Worm (Caenorhabditis elegans): Measurements from ENCODE around the gene K01G12.3.

The K01G12.3 gene

ce11 chrIV:14224912-14225311 lies 31.6 kb downstream of the K01G12.3 start (continued):
- peak in 1 of 2 experiments; percentile 15 for TF ChIP-seq mdl-1 (tag; optimal IDR thresholded peaks at IDR 0.05)
- peak; percentile 49 for TF ChIP-seq snpc-4 (tag; optimal IDR thresholded peaks at IDR 0.05)
- peak; percentile 36 for TF ChIP-seq lir-3 (tag; optimal IDR thresholded peaks at IDR 0.05)
- TF ChIP-seq daf-16 (GFP tag; optimal IDR thresholded peaks at IDR 0.05), result peak; percentile 45 to 56
- TF ChIP-seq daf-16 (tag; optimal IDR thresholded peaks at IDR 0.05), result peak; percentile 42
- peak; percentile 28 for TF ChIP-seq T20F7.1 (GFP tag; optimal IDR thresholded peaks at IDR 0.05)
- no peak for TF ChIP-seq pqm-1 (tag; optimal IDR thresholded peaks at IDR 0.05)
- peak; percentile 34 for TF ChIP-seq mxl-3 (GFP tag; optimal IDR thresholded peaks at IDR 0.05)
- TF ChIP-seq nhr-42 (GFP tag; IDR thresholded peaks at IDR 0.05), result peak; percentile 59; the same call in 1 of the 2 replicates
- TF ChIP-seq ceh-82 (tag; optimal IDR thresholded peaks at IDR 0.05), result no peak
- peak; percentile 64; the same call in 1 of the 2 replicates for TF ChIP-seq Y48G9A.11 (GFP tag; IDR thresholded peaks at IDR 0.05)

ce11 chrIV:14227138-14227537 lies 33.8 kb downstream of the K01G12.3 start:
- TF ChIP-seq ceh-28 (tag; optimal IDR thresholded peaks at IDR 0.05) (no peak), lsy-2 (tag; optimal IDR thresholded peaks at IDR 0.05) (no peak), ceh-44 (GFP tag; IDR thresholded peaks at IDR 0.05) (no peak), zfp-3 (GFP tag; conservative IDR thresholded peaks at IDR 0.05) (no peak), Y105C5A.15 (GFP tag; IDR thresholded peaks at IDR 0.05) (no peak), zfp-2 (tag; optimal IDR thresholded peaks at IDR 0.05) (no peak), unc-62 (GFP tag; optimal IDR thresholded peaks at IDR 0.05 in 1 of 2) (peak in 1 of 2 experiments; percentile 93), unc-62 (tag; optimal IDR thresholded peaks at IDR 0.05) (no peak), dmd-8 (GFP tag; IDR thresholded peaks at IDR 0.05) (no peak), lin-1 (GFP tag; IDR thresholded peaks at IDR 0.05) (no peak), aly-2 (tag; optimal IDR thresholded peaks at IDR 0.05) (no peak), lin-13 (GFP tag; optimal IDR thresholded peaks at IDR 0.05) (no peak), vab-7 (GFP tag; IDR thresholded peaks at IDR 0.05) (no peak), nhr-77 (tag; optimal IDR thresholded peaks at IDR 0.05) (no peak), gei-8 (GFP tag; optimal IDR thresholded peaks at IDR 0.05) (no peak), egl-27 (tag; optimal IDR thresholded peaks at IDR 0.05) (no peak), snpc-1.2 (GFP tag; IDR thresholded peaks at IDR 0.05) (0 out of 2 replicates have a peak, but pooled peaks have one; percentile 42), unc-39 (tag; optimal IDR thresholded peaks at IDR 0.05) (no peak)

ce11 chrIV:14228069-14228468 lies 34.8 kb downstream of the K01G12.3 start, which contains the start of gene F02H6.7:
F02H6.7 (minus strand) TSS chrIV:14228169.
- TF ChIP-seq spr-1 (tag; optimal IDR thresholded peaks at IDR 0.05) (no peak), ztf-11 (tag; optimal IDR thresholded peaks at IDR 0.05) (no peak), spr-3 (GFP tag; optimal IDR thresholded peaks at IDR 0.05) (no peak), mes-2 (tag; optimal IDR thresholded peaks at IDR 0.05; ENCODE audit: poor library complexity, severe bottlenecking) (no peak), lin-1 (GFP tag; IDR thresholded peaks at IDR 0.05) (no peak), hlh-30 (tag; optimal IDR thresholded peaks at IDR 0.05; ENCODE audit: insufficient read depth) (no peak), vab-7 (GFP tag; IDR thresholded peaks at IDR 0.05) (no peak), ceh-20 (GFP tag; IDR thresholded peaks at IDR 0.05) (no peak), hlh-11 (tag; optimal IDR thresholded peaks at IDR 0.05) (no peak), dve-1 (tag; optimal IDR thresholded peaks at IDR 0.05; ENCODE audit: insufficient read depth) (no peak), unc-130 (GFP tag; optimal IDR thresholded peaks at IDR 0.05) (no peak), nhr-76 (tag; optimal IDR thresholded peaks at IDR 0.05) (no peak), unc-62 (GFP tag; optimal IDR thresholded peaks at IDR 0.05 in 1 of 2) (no peak), unc-62 (tag; optimal IDR thresholded peaks at IDR 0.05) (no peak), mxl-2 (GFP tag; conservative IDR thresholded peaks at IDR 0.05) (no peak), T26A8.4 (GFP tag; IDR thresholded peaks at IDR 0.05) (no peak), nhr-48 (tag; optimal IDR thresholded peaks at IDR 0.05) (no peak), F44E2.7 (GFP tag; IDR thresholded peaks at IDR 0.05) (no peak), Y105C5A.15 (GFP tag; IDR thresholded peaks at IDR 0.05) (no peak), nhr-77 (tag; optimal IDR thresholded peaks at IDR 0.05) (no peak), zag-1 (tag; optimal IDR thresholded peaks at IDR 0.05) (no peak)
